Worm (Caenorhabditis elegans) whole organism, midembryonic: ENCODE measurements around the gene kmo-2.

ENCODE experiments used
- T22C8.4 ChIP-seq: fragments of 200-800 bp; sonication (Bioruptor generic); IDR thresholded peaks from 2 replicates; pipeline ENCODE4 v1.3.6; 2022; ENCODE audit warnings: missing genetic modification characterization, missing compliant biosample characterization
- cog-1 ChIP-seq: sonication (generic microtip); optimal IDR thresholded peaks from 2 replicates; lab custom pipeline; 2016; ENCODE audit warnings: missing genetic modification characterization, missing compliant biosample characterization
- flt-1 ChIP-seq: fragments of 200-800 bp; sonication (Bioruptor generic); IDR thresholded peaks from 2 replicates; pipeline ENCODE4 v1.3.6; 2022; ENCODE audit warnings: missing genetic modification characterization, missing compliant biosample characterization
- klf-2 ChIP-seq: fragments of 200-800 bp; sonication (Bioruptor generic); conservative IDR thresholded peaks from 2 replicates; pipeline ENCODE4 v1.3.6; 2022; ENCODE audit warnings: missing genetic modification reagents, missing genetic modification characterization, missing compliant biosample characterization
- ref-1 ChIP-seq: fragments of 200-800 bp; sonication (Bioruptor generic); conservative IDR thresholded peaks from 2 replicates; pipeline ENCODE4 v1.3.6; 2022; ENCODE audit warnings: missing genetic modification reagents, missing genetic modification characterization, missing compliant biosample characterization
- tab-1 ChIP-seq: fragments of 200-800 bp; sonication (Bioruptor generic); IDR thresholded peaks from 2 replicates; pipeline ENCODE4 v1.3.6; 2022; ENCODE audit warnings: missing genetic modification characterization, missing compliant biosample characterization
- ztf-29 ChIP-seq: fragments of 200-800 bp; sonication (Bioruptor generic); IDR thresholded peaks from 2 replicates; pipeline ENCODE4 v1.3.6; 2022; ENCODE audit warnings: missing genetic modification reagents, missing genetic modification characterization, missing compliant biosample characterization

DNA sequence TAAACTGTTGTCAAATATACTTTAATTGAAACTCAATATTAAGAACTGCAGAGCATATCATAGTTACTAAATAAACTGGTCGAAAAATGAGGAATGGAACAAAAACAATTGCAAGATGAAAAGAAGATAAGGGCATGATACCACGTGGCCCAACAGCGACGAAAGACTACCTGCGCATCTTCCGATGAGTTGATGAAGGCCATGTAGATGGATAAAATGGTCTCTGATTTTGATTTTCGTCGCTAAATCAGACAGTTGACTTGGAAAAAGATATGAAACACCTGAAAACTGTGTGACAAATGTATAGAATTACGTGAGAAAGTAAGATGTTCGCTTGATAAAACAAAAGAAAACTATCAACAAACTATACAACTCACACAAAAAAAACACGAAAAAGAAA lies 3.1 kb upstream of the kmo-2 start:
- TF ChIP-seq cog-1 (tag; lab: Kevin White, UChicago), result no peak
- TF ChIP-seq tab-1, result no peak
- no peak for TF ChIP-seq flt-1 (GFP tag; lab: Robert Waterston, UW)
- no peak for TF ChIP-seq ztf-29
- no peak for TF ChIP-seq T22C8.4 (GFP tag; lab: Robert Waterston, UW)
- no peak for TF ChIP-seq klf-2 (GFP tag; lab: Robert Waterston, UW)
- no peak for TF ChIP-seq ref-1
